Worm (Caenorhabditis elegans) whole organism, L1 larva: Measurements from ENCODE around the gene srbc-34.

Experiments used
- F16B12.6 ChIP-seq: fragments of 150-350 bp; optimal IDR thresholded peaks from 2 replicates; lab custom pipeline; 2014; ENCODE audit warnings: missing biosample characterization, missing genetic modification characterization
- alr-1 ChIP-seq: fragments of 200-800 bp; sonication (Bioruptor generic); optimal IDR thresholded peaks from 2 replicates; lab custom pipeline; 2018; ENCODE audit warnings: borderline replicate concordance, mild to moderate bottlenecking, missing genetic modification characterization, missing compliant biosample characterization
- ceh-8 ChIP-seq: fragments of 200-800 bp; sonication (Bioruptor generic); optimal IDR thresholded peaks from 2 replicates; lab custom pipeline; 2018; ENCODE audit warnings: mild to moderate bottlenecking, missing genetic modification characterization, moderate library complexity, missing compliant biosample characterization
- efl-1 ChIP-seq, 4 experiments: fragments of 150-350 bp; optimal IDR thresholded peaks in 3 of 4; peaks in 1 of 4; 1 replicate in 1 of 4; 2 replicates in 3 of 4; lab custom pipeline; 2014; ENCODE audit warnings: missing biosample characterization in 2 of 4, missing genetic modification characterization in 2 of 4, missing genetic modification reagents in 2 of 4
- egl-13 ChIP-seq: sonication (generic microtip); optimal IDR thresholded peaks from 2 replicates; lab custom pipeline; 2016; ENCODE audit warnings: missing genotype, missing genetic modification reagents, missing genetic modification characterization, missing compliant biosample characterization
- egl-27 ChIP-seq, 2 experiments: fragments of 150-350 bp in 1 of 2; sonication (generic microtip); optimal IDR thresholded peaks; 3 replicates each; lab custom pipeline; 2017 to 2018; ENCODE audit warnings: missing biosample characterization in 2 of 2, missing genetic modification characterization in 2 of 2, missing genetic modification reagents in 2 of 2
- elt-2 ChIP-seq: sonication (generic microtip); optimal IDR thresholded peaks from 2 replicates; lab custom pipeline; 2016; ENCODE audit warnings: missing genetic modification characterization, mild to moderate bottlenecking, inconsistent platforms, missing compliant biosample characterization, missing genetic modification reagents
- fkh-4 ChIP-seq: sonication (generic microtip); optimal IDR thresholded peaks from 2 replicates; lab custom pipeline; 2016; ENCODE audit warnings: missing compliant biosample characterization, missing genetic modification characterization, borderline replicate concordance
- fkh-8 ChIP-seq: sonication (generic microtip); optimal IDR thresholded peaks from 2 replicates; lab custom pipeline; 2016; ENCODE audit warnings: mild to moderate bottlenecking, missing genetic modification characterization, missing compliant biosample characterization
- fos-1 ChIP-seq: fragments of 150-350 bp; optimal IDR thresholded peaks from 2 replicates; lab custom pipeline; 2014; ENCODE audit warnings: missing biosample characterization, missing genetic modification characterization
- irx-1 ChIP-seq: sonication (generic microtip); optimal IDR thresholded peaks from 2 replicates; lab custom pipeline; 2016; ENCODE audit warnings: missing genetic modification characterization, missing compliant biosample characterization
- jun-1 ChIP-seq: fragments of 150-350 bp; optimal IDR thresholded peaks from 2 replicates; lab custom pipeline; 2014; ENCODE audit warnings: missing biosample characterization, missing genetic modification reagents, missing genetic modification characterization
- lin-15B ChIP-seq: fragments of 150-350 bp; sonication (generic microtip); optimal IDR thresholded peaks from 3 replicates; lab custom pipeline; 2014; ENCODE audit warnings: missing biosample characterization, missing genetic modification characterization
- lsy-2 ChIP-seq, 2 experiments: fragments of 150-350 bp; optimal IDR thresholded peaks; 2 replicates each; lab custom pipeline; 2014; ENCODE audit warnings: missing biosample characterization in 2 of 2, missing genetic modification characterization in 2 of 2
- mdl-1 ChIP-seq, 2 experiments: fragments of 150-350 bp; optimal IDR thresholded peaks; 2 replicates each; lab custom pipeline; 2014 to 2017; ENCODE audit warnings: missing biosample characterization in 2 of 2, missing genetic modification characterization in 2 of 2, inconsistent platforms in 1 of 2
- mef-2 ChIP-seq: fragments of 150-350 bp; optimal IDR thresholded peaks from 2 replicates; lab custom pipeline; 2014; ENCODE audit warnings: missing biosample characterization, missing genetic modification characterization
- mep-1 ChIP-seq: fragments of 150-350 bp; optimal IDR thresholded peaks from 2 replicates; lab custom pipeline; 2014; ENCODE audit warnings: missing biosample characterization, missing genetic modification characterization
- nhr-47 ChIP-seq: sonication (generic microtip); optimal IDR thresholded peaks from 2 replicates; lab custom pipeline; 2016; ENCODE audit warnings: mild to moderate bottlenecking, missing genetic modification characterization, moderate library complexity, missing compliant biosample characterization
- nhr-71 ChIP-seq: sonication (generic microtip); optimal IDR thresholded peaks from 2 replicates; lab custom pipeline; 2016; ENCODE audit warnings: mild to moderate bottlenecking, missing genetic modification characterization, moderate library complexity, missing compliant biosample characterization
- nhr-85 ChIP-seq: sonication (generic microtip); peaks from one replicate; lab custom pipeline; 2016; ENCODE audit warnings: missing genetic modification characterization, inconsistent platforms, missing compliant biosample characterization
- nhr-90 ChIP-seq: sonication (generic microtip); optimal IDR thresholded peaks from 2 replicates; lab custom pipeline; 2016; ENCODE audit warnings: mild to moderate bottlenecking, missing genetic modification characterization, missing compliant biosample characterization; ENCODE audit not compliant: poor library complexity
- pax-3 ChIP-seq: fragments of 200-800 bp; sonication (Bioruptor generic); optimal IDR thresholded peaks from 2 replicates; lab custom pipeline; 2018; ENCODE audit warnings: mild to moderate bottlenecking, missing genetic modification characterization, moderate library complexity, missing compliant biosample characterization
- skn-1 ChIP-seq: fragments of 150-350 bp; optimal IDR thresholded peaks from 2 replicates; lab custom pipeline; 2014; ENCODE audit warnings: missing biosample characterization, missing genetic modification characterization
- snpc-4 ChIP-seq: fragments of 150-350 bp; optimal IDR thresholded peaks from 2 replicates; lab custom pipeline; 2014; ENCODE audit warnings: missing biosample characterization, missing genetic modification characterization
- tbx-2 ChIP-seq: sonication (generic microtip); optimal IDR thresholded peaks from 2 replicates; lab custom pipeline; 2016; ENCODE audit warnings: missing genetic modification characterization, missing compliant biosample characterization
- unc-62 ChIP-seq: fragments of 150-350 bp; optimal IDR thresholded peaks from 2 replicates; lab custom pipeline; 2014; ENCODE audit warnings: missing biosample characterization, missing genetic modification reagents, missing genetic modification characterization
- unc-86 ChIP-seq: sonication (generic microtip); optimal IDR thresholded peaks from 2 replicates; lab custom pipeline; 2016; ENCODE audit warnings: missing genetic modification characterization, missing compliant biosample characterization
- unc-98 ChIP-seq: fragments of 200-800 bp; sonication (Bioruptor generic); IDR thresholded peaks from 2 replicates; pipeline ENCODE4 v1.3.6; 2022; ENCODE audit warnings: missing genetic modification characterization, missing compliant biosample characterization
- vab-15 ChIP-seq: sonication (generic microtip); optimal IDR thresholded peaks from 2 replicates; lab custom pipeline; 2017; ENCODE audit warnings: missing genotype, mild to moderate bottlenecking, missing genetic modification characterization, missing compliant biosample characterization
- zag-1 ChIP-seq: fragments of 150-350 bp; optimal IDR thresholded peaks from 2 replicates; lab custom pipeline; 2014; ENCODE audit warnings: missing biosample characterization, missing genetic modification characterization
- ztf-4 ChIP-seq: fragments of 150-350 bp; optimal IDR thresholded peaks from 2 replicates; lab custom pipeline; 2014; ENCODE audit warnings: missing biosample characterization, missing genetic modification characterization

Gene srbc-34

ce11 chrV:20198954-20199353 is 7.2 kb upstream of the srbc-34 start, which contains the start of gene fog-2:
Gene fog-2, plus strand, starts transcription at chrV:20199254.
- no peak for TF ChIP-seq nhr-85
- TF ChIP-seq elt-2, result no peak
- no peak for TF ChIP-seq nhr-71 (tag; lab: Kevin White, UChicago)
- no peak for TF ChIP-seq unc-98 (GFP tag; lab: Robert Waterston, UW)
- no peak for TF ChIP-seq alr-1
- no peak for TF ChIP-seq mdl-1 (tag; optimal IDR thresholded peaks at IDR 0.05; lab: Kevin White, UChicago)
- no peak for TF ChIP-seq nhr-47 (tag; lab: Kevin White, UChicago)
- no peak for TF ChIP-seq fos-1
- TF ChIP-seq jun-1 (tag; lab: Kevin White, UChicago), result no peak
- TF ChIP-seq efl-1 (optimal IDR thresholded peaks at IDR 0.05; lab: Kevin White, UChicago), result no peak
- no peak for TF ChIP-seq efl-1 (GFP tag; optimal IDR thresholded peaks at IDR 0.05 in 1 of 2; lab: Kevin White, UChicago)

- TF ChIP-seq fos-1 (no peak), vab-15 (tag; lab: Kevin White, UChicago) (no peak), skn-1 (tag; lab: Kevin White, UChicago) (no peak), mep-1 (tag; lab: Kevin White, UChicago) (no peak), egl-13 (tag; lab: Kevin White, UChicago) (no peak), lsy-2 (tag; optimal IDR thresholded peaks at IDR 0.05; lab: Kevin White, UChicago) (no peak), nhr-90 (tag; lab: Kevin White, UChicago) (no peak), zag-1 (tag; lab: Kevin White, UChicago) (no peak), unc-62 (no peak), nhr-85 (no peak), ceh-8 (no peak)
- TF ChIP-seq, all 84 proteins: peak for 0
Measured at ce11 chrV:20199658-20200057, 6.5 kb upstream of the srbc-34 start.

- TF ChIP-seq nhr-85 (peak; percentile 7), lsy-2 (tag; optimal IDR thresholded peaks at IDR 0.05; lab: Kevin White, UChicago) (no peak)
Measured at ce11 chrV:20201316-20201715, 4.8 kb upstream of the srbc-34 start, which contains the start of gene fbxa-114. Gene fbxa-114, plus strand, starts transcription at chrV:20201616.

ce11 chrV:20203085-20203484 is 3.0 kb upstream of the srbc-34 start, which contains the start of gene fbxa-113:
Gene fbxa-113, plus strand, starts transcription at chrV:20203385.
- no peak for TF ChIP-seq lin-15B (tag; lab: Kevin White, UChicago)
- no peak for TF ChIP-seq irx-1 (tag; lab: Kevin White, UChicago)
- TF ChIP-seq snpc-4, result no peak
- TF ChIP-seq unc-86 (tag; lab: Kevin White, UChicago), result no peak
- TF ChIP-seq egl-27 (tag; optimal IDR thresholded peaks at IDR 0.05; lab: Kevin White, UChicago), result no peak
- no peak for TF ChIP-seq pax-3 (tag; lab: Kevin White, UChicago)
- no peak for TF ChIP-seq fkh-4 (tag; lab: Kevin White, UChicago)
- no peak for TF ChIP-seq F16B12.6 (tag; lab: Kevin White, UChicago)
- no peak for TF ChIP-seq tbx-2

- no peak for TF ChIP-seq fos-1
- TF ChIP-seq, all 84 proteins: peak for 0
Measured at ce11 chrV:20212584-20212983, 6.5 kb downstream of the srbc-34 start, which contains the start of gene Y113G7B.12. Gene Y113G7B.12, minus strand, starts transcription at chrV:20212684.

ce11 chrV:20213097-20213496 is 7.0 kb downstream of the srbc-34 start:
- TF ChIP-seq nhr-85 (peak; percentile 17), ztf-4 (tag; lab: Kevin White, UChicago) (no peak)
- TF ChIP-seq, all 84 proteins: peak for 1

ce11 chrV:20215197-20215596 is 9.1 kb downstream of the srbc-34 start, which contains the start of gene Y113G7B.11:
Gene Y113G7B.11, minus strand, starts transcription at chrV:20215297.
- TF ChIP-seq lsy-2 (tag; optimal IDR thresholded peaks at IDR 0.05; lab: Kevin White, UChicago) (no peak), fkh-8 (no peak), pax-3 (tag; lab: Kevin White, UChicago) (no peak), unc-62 (no peak), mef-2 (no peak)
